Worm (Caenorhabditis elegans) whole organism, L4 larva: Measurements from ENCODE around the gene mrps-21.

Experiments used
- D1046.2 ChIP-seq: fragments of 200-800 bp; sonication (Bioruptor generic); IDR thresholded peaks from 2 replicates; pipeline ENCODE4 v1.3.6; 2022; ENCODE audit warnings: missing genetic modification characterization, missing compliant biosample characterization
- F26F4.8 ChIP-seq: fragments of 200-800 bp; sonication (Bioruptor generic); conservative IDR thresholded peaks from 2 replicates; pipeline ENCODE4 v1.3.6; 2022; ENCODE audit warnings: missing genetic modification characterization, missing compliant biosample characterization
- aly-2 ChIP-seq: sonication (generic microtip); optimal IDR thresholded peaks from 2 replicates; lab custom pipeline; 2018; ENCODE audit warnings: missing biosample characterization, missing genetic modification characterization
- dmd-8 ChIP-seq: fragments of 200-800 bp; sonication (Bioruptor generic); IDR thresholded peaks from 2 replicates; pipeline ENCODE4 v1.3.6; 2022; ENCODE audit warnings: missing genetic modification characterization, missing compliant biosample characterization
- fkh-10 ChIP-seq: fragments of 150-350 bp; optimal IDR thresholded peaks from 2 replicates; lab custom pipeline; 2014; ENCODE audit warnings: missing biosample characterization, missing genetic modification reagents, missing genetic modification characterization
- lin-1 ChIP-seq: fragments of 200-800 bp; sonication (Bioruptor generic); IDR thresholded peaks from 2 replicates; pipeline ENCODE4 v1.3.6; 2022; ENCODE audit warnings: missing genetic modification reagents, missing genetic modification characterization, missing compliant biosample characterization
- mxl-2 ChIP-seq: fragments of 200-800 bp; sonication (Bioruptor generic); conservative IDR thresholded peaks from 2 replicates; pipeline ENCODE4 v1.3.6; 2022; ENCODE audit warnings: missing genetic modification reagents, missing genetic modification characterization, missing compliant biosample characterization
- mxl-3 ChIP-seq: fragments of 200-800 bp; sonication (Bioruptor generic); optimal IDR thresholded peaks from 2 replicates; lab custom pipeline; 2018; ENCODE audit warnings: mild to moderate bottlenecking, missing genetic modification characterization, missing compliant biosample characterization
- nhr-76 ChIP-seq: fragments of 150-350 bp; optimal IDR thresholded peaks from 2 replicates; lab custom pipeline; 2014; ENCODE audit warnings: missing biosample characterization, missing genetic modification characterization
- pha-4 ChIP-seq, 2 experiments: fragments of 150-350 bp in 1 of 2; fragments of 200-800 bp in 1 of 2; sonication (Bioruptor generic) in 1 of 2; IDR thresholded peaks in 1 of 2; optimal IDR thresholded peaks in 1 of 2; 2 replicates each; pipeline versions ENCODE4 v1.3.6 to Lab custom; 2014 to 2022; ENCODE audit warnings: missing genetic modification characterization in 2 of 2, missing genetic modification reagents in 2 of 2, missing biosample characterization in 1 of 2, missing compliant biosample characterization in 1 of 2
- snpc-4 ChIP-seq: fragments of 150-350 bp; optimal IDR thresholded peaks from 2 replicates; lab custom pipeline; 2014; ENCODE audit warnings: missing biosample characterization, missing genetic modification characterization

ce11 chrIV:4683149-4683548 lies 23.8 kb upstream of the mrps-21 start:
- TF ChIP-seq aly-2 (tag; lab: Kevin White, UChicago) (no peak), lin-1 (GFP tag; lab: Robert Waterston, UW) (no peak), D1046.2 (GFP tag; lab: Robert Waterston, UW) (no peak), nhr-76 (tag; lab: Kevin White, UChicago) (no peak), dmd-8 (no peak), F26F4.8 (GFP tag; lab: Robert Waterston, UW) (no peak), snpc-4 (tag; lab: Kevin White, UChicago) (no peak), mxl-3 (no peak), fkh-10 (no peak), pha-4 (GFP tag; IDR thresholded peaks at IDR 0.05; lab: Robert Waterston, UW) (no peak), pha-4 (tag; optimal IDR thresholded peaks at IDR 0.05; lab: Kevin White, UChicago) (no peak), mxl-2 (GFP tag; lab: Robert Waterston, UW) (no peak)
